Worm (Caenorhabditis elegans) whole organism, L1 larva: Measurements from ENCODE around the gene dmsr-4.

Source experiments
- dpl-1 ChIP-seq, 3 experiments: fragments of 150-350 bp in 2 of 3; sonication (generic microtip) in 1 of 3; optimal IDR thresholded peaks; 2 replicates each; lab custom pipeline; 2014 to 2017; ENCODE audit warnings: missing biosample characterization in 3 of 3, missing genetic modification characterization in 3 of 3, missing genetic modification reagents in 3 of 3
- lin-39 ChIP-seq: fragments of 150-350 bp; optimal IDR thresholded peaks from 2 replicates; lab custom pipeline; 2014; ENCODE audit warnings: missing biosample characterization, missing genetic modification reagents, missing genetic modification characterization

ce11 chrII:354494-354893 lies 2.4 kb downstream of the dmsr-4 start:
- no peak for TF ChIP-seq dpl-1 (GFP tag; optimal IDR thresholded peaks at IDR 0.05; lab: Kevin White, UChicago)
- TF ChIP-seq lin-39 (tag; lab: Kevin White, UChicago), result no peak
